Fruit fly (Drosophila melanogaster): ENCODE results near the gene CG31937.

The CG31937 gene

dm6 chr2L:1729607-1730011, at the start of gene CG31937, which contains the start of gene Eno:
CG31937 (plus strand) TSS chr2L:1729887.
Eno (minus strand) TSS chr2L:1729636.
- TF ChIP-seq CG17801 (GFP tag; optimal IDR thresholded peaks at IDR 0.05; ENCODE audit: partially characterized antibody), result peak; percentile 60

DNA sequence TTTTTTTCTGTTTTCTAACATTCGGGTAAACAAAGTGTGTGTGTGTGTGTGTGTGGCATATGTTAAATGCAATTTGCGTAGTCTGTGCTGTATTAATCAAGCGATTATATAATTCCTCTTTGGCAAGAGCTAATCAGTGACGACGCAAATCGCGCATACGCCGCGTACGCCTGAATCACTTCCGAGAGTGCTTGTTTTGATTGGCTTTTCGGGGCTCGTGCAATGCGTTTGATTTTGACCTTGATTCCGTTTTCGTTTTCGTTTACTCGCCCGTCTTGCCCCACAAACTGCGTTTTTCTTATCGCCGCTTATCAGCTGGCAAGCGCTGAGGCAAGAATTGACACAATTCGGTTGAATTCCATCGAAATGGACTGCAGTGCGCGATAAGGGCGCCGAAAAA, 36.8 kb upstream of the CG31937 start:
- no peak for TF ChIP-seq CG17801 (GFP tag; optimal IDR thresholded peaks at IDR 0.05; ENCODE audit: partially characterized antibody)

DNA sequence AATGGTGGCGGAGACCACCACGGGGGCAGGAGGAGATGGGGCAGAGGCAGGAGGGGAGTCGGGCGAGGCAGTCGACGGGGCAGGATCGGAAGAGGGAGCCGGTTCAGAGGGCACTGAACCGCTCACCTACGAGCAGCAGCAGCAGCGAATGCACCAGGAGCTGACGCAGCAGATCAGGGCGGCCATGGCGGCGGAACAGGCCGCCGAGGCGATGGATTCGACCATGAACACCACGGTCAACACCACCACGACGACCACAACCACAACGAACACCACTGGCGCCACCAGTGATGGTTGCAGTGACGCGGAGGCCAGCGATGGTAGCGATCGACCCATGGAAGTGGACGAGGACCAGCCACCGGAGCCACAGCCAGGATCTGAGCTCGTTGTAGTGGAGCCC, 33.4 kb upstream of the CG31937 start:
- TF ChIP-seq CG17801 (GFP tag; optimal IDR thresholded peaks at IDR 0.05; ENCODE audit: partially characterized antibody), result no peak

DNA sequence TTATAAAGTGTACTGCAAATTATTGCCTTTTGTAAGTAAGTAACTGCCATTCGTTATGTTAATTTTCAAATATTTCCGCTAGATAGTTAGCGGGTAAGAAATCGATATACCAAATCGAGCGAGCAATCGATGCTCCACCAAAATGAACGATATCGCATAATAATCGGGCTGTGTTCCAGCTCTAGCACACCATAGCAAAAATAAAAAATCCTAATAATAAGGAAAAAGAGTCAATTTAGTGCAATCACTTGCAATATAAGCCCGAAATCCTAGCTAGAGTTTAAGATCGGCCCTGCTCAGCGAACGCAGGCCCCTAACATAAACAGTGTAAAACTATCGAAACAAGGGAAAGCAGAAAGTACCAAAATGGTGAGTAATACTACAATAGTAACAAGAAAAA, 24.9 kb upstream of the CG31937 start, which contains the start of gene cpb:
cpb (plus strand) TSS at position 157 of the 400 bp plus-strand sequence.
- peak; percentile 16 for TF ChIP-seq CG17801 (GFP tag; optimal IDR thresholded peaks at IDR 0.05; ENCODE audit: partially characterized antibody)

dm6 chr2L:1706961-1707360, 22.7 kb upstream of the CG31937 start:
- TF ChIP-seq CG17801 (GFP tag; optimal IDR thresholded peaks at IDR 0.05; ENCODE audit: partially characterized antibody), result no peak

dm6 chr2L:1708110-1708509, 21.6 kb upstream of the CG31937 start:
- TF ChIP-seq CG17801 (GFP tag; optimal IDR thresholded peaks at IDR 0.05; ENCODE audit: partially characterized antibody), result no peak

DNA sequence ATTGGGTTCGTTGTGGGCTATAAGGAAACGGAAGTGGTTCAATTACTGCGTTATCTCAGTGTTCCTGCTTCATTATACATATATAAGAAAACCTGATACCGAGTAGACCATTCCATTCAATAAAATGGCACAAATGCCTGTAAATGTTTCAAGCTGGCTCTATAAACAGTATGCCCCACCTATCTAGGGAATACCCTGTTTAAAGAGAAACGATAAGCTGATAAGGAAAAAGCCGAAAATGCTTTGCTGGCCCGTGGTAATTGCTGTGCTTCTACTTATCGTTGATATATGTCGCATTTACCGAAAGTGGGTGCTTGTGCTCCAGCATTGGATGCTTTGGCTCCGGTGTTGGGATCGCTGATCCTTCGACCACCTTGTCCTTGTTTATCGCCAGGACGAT, 20.4 kb upstream of the CG31937 start:
- no peak for TF ChIP-seq CG17801 (GFP tag; optimal IDR thresholded peaks at IDR 0.05; ENCODE audit: partially characterized antibody)

DNA sequence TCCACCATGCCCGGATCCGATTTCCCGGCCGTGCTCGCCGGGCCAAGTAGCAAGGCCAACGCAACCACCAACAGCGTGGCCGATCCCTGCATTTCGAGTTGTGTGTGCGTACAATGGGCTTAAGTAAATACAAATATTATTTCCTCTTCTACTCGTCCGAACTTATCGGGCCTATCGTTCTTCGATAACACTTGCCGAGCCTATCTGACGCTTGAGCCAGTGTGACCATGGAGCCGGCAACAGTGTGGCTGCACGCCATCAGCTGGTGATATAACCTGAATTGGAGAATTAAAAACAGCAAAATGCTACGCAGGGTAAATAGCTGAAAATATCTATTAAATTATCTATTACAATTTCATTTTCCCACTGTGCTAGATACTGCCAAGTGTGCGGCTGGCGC, 19.5 kb upstream of the CG31937 start, which contains the start of the genes CG17660 and mRpL48:
CG17660 (minus strand) TSS at position 198 of the 400 bp plus-strand sequence.
mRpL48 (plus strand) TSS at position 239 of the 400 bp plus-strand sequence.
- peak; percentile 27 for TF ChIP-seq CG17801 (GFP tag; optimal IDR thresholded peaks at IDR 0.05; ENCODE audit: partially characterized antibody)

dm6 chr2L:1715699-1716333, 13.9 kb upstream of the CG31937 start, which contains the start of gene frtz:
frtz (minus strand) TSS chr2L:1715851.
- no peak for TF ChIP-seq CG17801 (GFP tag; optimal IDR thresholded peaks at IDR 0.05; ENCODE audit: partially characterized antibody)

dm6 chr2L:1717247-1717646, 12.4 kb upstream of the CG31937 start:
- no peak for TF ChIP-seq CG17801 (GFP tag; optimal IDR thresholded peaks at IDR 0.05; ENCODE audit: partially characterized antibody)

DNA sequence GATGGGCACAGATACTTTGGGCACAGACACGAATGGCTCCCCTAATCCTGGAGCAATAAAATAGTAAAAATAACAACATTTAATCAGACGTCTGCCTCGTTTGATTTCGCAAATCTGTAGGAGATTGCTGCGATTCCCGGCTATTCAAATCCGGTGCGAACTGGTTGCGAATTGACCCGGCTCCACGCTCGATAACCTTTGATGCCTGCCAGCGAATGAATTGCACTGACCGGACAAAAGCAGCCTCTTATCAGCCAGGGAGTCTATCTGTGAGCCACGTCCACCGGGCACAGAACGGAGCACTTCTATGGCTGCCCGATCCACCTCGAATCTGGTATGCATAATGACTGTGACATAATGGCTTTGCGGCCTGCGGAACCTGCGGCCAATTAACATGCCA, 9.7 kb upstream of the CG31937 start:
- no peak for TF ChIP-seq CG17801 (GFP tag; optimal IDR thresholded peaks at IDR 0.05; ENCODE audit: partially characterized antibody)

- no peak for TF ChIP-seq CG17801 (GFP tag; optimal IDR thresholded peaks at IDR 0.05; ENCODE audit: partially characterized antibody)
These were observed 8.7 kb upstream of the CG31937 start for dm6 chr2L:1720846-1721506.

DNA sequence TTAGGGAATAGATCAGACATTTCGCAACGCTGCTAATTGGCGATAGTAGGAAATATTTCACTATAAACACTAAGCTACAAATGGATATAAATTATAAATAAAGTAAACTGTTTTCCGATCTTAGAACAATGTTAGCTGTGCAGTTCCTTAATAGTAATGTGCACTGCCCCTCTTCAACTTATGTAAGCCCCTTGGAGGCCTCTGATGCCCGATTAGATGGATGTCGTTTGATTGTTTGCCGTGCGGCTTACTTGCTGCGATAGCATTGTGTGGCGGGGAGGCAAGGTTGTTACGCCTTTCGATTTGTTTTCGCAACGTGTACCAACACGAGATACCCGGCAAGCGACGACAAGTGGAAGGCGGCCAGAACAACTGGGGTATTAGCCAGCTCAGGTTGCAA, 7.4 kb upstream of the CG31937 start:
- no peak for TF ChIP-seq CG17801 (GFP tag; optimal IDR thresholded peaks at IDR 0.05; ENCODE audit: partially characterized antibody)

DNA sequence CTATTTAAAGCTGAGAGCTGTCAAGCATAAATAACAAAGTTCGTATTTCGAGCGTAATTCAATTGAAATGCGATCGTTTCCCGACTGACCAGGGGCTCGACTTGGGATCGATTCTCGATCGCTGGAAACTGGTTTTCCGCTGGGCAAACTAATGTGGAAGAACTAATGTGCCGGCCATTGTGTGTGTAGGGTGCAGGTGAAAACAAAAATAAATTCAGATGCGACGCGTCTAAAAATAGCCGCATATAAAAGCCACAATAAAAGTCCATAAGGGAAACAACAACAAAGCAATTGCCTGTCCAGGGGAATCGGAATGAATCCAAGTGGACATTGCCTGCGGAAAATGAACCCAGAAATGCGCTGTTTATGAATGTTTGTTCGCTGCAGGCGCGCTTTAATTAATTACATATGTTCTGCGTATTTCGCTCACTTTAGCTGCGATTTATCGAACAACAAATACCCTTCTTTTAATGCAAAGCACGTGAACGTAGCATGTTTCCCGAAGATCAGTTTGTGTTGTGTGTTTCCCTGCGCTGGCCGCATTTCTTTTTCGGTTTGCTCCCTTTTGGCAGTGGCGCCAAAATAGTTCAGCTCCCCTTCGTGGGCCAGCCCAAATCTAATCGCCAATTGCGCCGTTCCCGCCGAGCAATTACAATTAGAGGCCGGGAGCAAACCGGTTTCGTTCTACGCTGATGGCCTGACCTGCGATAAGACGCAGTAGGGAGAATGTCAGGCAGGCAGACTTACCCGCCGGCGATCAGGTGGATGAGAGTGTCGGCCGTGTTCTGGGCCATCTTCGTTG, 6.4 kb upstream of the CG31937 start:
- TF ChIP-seq CG17801 (GFP tag; optimal IDR thresholded peaks at IDR 0.05; ENCODE audit: partially characterized antibody), result no peak

DNA sequence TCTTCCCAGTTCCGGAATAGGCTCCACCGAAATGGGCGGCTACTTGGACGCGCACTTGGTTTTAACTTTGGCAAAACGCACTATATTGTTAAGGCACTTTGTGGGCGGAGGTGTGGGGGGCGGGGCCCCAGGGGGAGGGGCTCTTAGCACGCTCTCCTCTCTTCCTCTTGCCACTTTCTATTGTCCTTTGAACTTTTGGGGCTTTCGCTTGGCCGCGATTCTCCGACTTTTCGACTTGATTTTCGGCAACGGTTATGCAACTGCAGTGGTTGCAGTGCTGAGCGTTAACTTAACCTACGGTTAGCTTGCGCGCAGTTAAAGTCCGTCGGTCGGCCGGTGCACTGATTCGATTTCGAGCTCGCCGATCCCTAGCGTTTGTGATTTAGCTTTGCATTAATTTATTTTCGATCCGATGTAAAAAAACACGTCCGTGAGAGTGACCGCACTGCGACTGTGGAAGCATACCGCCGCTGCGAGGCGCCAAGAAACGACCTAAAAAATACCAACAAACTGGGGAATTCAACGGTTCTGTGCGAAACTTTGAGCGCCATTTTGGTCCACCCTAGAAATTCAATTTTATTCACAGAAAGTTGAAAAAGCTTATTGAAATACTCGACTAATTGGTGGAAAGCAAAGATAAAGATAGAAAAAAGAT, 5.6 kb upstream of the CG31937 start, which contains the start of gene Rim2:
Rim2 (minus strand) TSS at position 452 of the 655 bp plus-strand sequence.
- peak; percentile 38 for TF ChIP-seq CG17801 (GFP tag; optimal IDR thresholded peaks at IDR 0.05; ENCODE audit: partially characterized antibody)

Data from ovary, adult (tissue).